Worm (Caenorhabditis elegans) whole organism, L1 larva: ENCODE data around the gene C04H5.7.

Experiments
- aha-1 ChIP-seq: fragments of 150-350 bp; optimal IDR thresholded peaks from 2 replicates; lab custom pipeline; 2014; ENCODE audit warnings: missing biosample characterization, missing genetic modification characterization
- ama-1 ChIP-seq: fragments of 150-350 bp; optimal IDR thresholded peaks from 2 replicates; lab custom pipeline; 2014
- blmp-1 ChIP-seq: fragments of 150-350 bp; optimal IDR thresholded peaks from 2 replicates; lab custom pipeline; 2014; ENCODE audit warnings: missing biosample characterization, missing genetic modification characterization
- ceh-82 ChIP-seq, 3 experiments: fragments of 150-350 bp in 1 of 3; sonication (generic microtip) in 2 of 3; optimal IDR thresholded peaks; 2 replicates each; lab custom pipeline; 2014 to 2017; ENCODE audit warnings: missing biosample characterization in 3 of 3, missing genetic modification characterization in 3 of 3
- ceh-90 ChIP-seq: sonication (generic microtip); optimal IDR thresholded peaks from 2 replicates; lab custom pipeline; 2016; ENCODE audit warnings: missing genetic modification characterization, missing compliant biosample characterization
- ces-1 ChIP-seq: fragments of 150-350 bp; optimal IDR thresholded peaks from 2 replicates; lab custom pipeline; 2014; ENCODE audit warnings: missing biosample characterization, missing genetic modification reagents, missing genetic modification characterization
- dpl-1 ChIP-seq, 3 experiments: fragments of 150-350 bp in 2 of 3; sonication (generic microtip) in 1 of 3; optimal IDR thresholded peaks; 2 replicates each; lab custom pipeline; 2014 to 2017; ENCODE audit warnings: missing biosample characterization in 3 of 3, missing genetic modification characterization in 3 of 3, missing genetic modification reagents in 3 of 3
- efl-1 ChIP-seq, 4 experiments: fragments of 150-350 bp; optimal IDR thresholded peaks in 3 of 4; peaks in 1 of 4; 1 replicate in 1 of 4; 2 replicates in 3 of 4; lab custom pipeline; 2014; ENCODE audit warnings: missing biosample characterization in 2 of 4, missing genetic modification characterization in 2 of 4, missing genetic modification reagents in 2 of 4
- egl-27 ChIP-seq, 2 experiments: fragments of 150-350 bp in 1 of 2; sonication (generic microtip); optimal IDR thresholded peaks; 3 replicates each; lab custom pipeline; 2017 to 2018; ENCODE audit warnings: missing biosample characterization in 2 of 2, missing genetic modification characterization in 2 of 2, missing genetic modification reagents in 2 of 2
- elt-2 ChIP-seq: sonication (generic microtip); optimal IDR thresholded peaks from 2 replicates; lab custom pipeline; 2016; ENCODE audit warnings: missing genetic modification characterization, mild to moderate bottlenecking, inconsistent platforms, missing compliant biosample characterization, missing genetic modification reagents
- elt-3 ChIP-seq, 6 experiments: fragments of 150-350 bp in 1 of 6; sonication (generic microtip); optimal IDR thresholded peaks; 2 replicates each; lab custom pipeline; 2017 to 2018; ENCODE audit warnings: missing biosample characterization in 6 of 6, missing genetic modification characterization in 6 of 6, inconsistent platforms in 1 of 6
- ets-5 ChIP-seq: fragments of 200-800 bp; sonication (Bioruptor generic); IDR thresholded peaks from 2 replicates; pipeline ENCODE4 v1.3.6; 2022; ENCODE audit warnings: missing genetic modification characterization, missing compliant biosample characterization
- fkh-8 ChIP-seq: sonication (generic microtip); optimal IDR thresholded peaks from 2 replicates; lab custom pipeline; 2016; ENCODE audit warnings: mild to moderate bottlenecking, missing genetic modification characterization, missing compliant biosample characterization
- fos-1 ChIP-seq: fragments of 150-350 bp; optimal IDR thresholded peaks from 2 replicates; lab custom pipeline; 2014; ENCODE audit warnings: missing biosample characterization, missing genetic modification characterization
- hlh-4 ChIP-seq: sonication (generic microtip); optimal IDR thresholded peaks from 2 replicates; lab custom pipeline; 2016; ENCODE audit warnings: mild to moderate bottlenecking, missing genetic modification characterization, missing compliant biosample characterization
- hpl-2 ChIP-seq: fragments of 150-350 bp; optimal IDR thresholded peaks from 2 replicates; lab custom pipeline; 2014; ENCODE audit warnings: missing biosample characterization, missing genetic modification reagents, missing genetic modification characterization
- irx-1 ChIP-seq: sonication (generic microtip); optimal IDR thresholded peaks from 2 replicates; lab custom pipeline; 2016; ENCODE audit warnings: missing genetic modification characterization, missing compliant biosample characterization
- lin-14 ChIP-seq: fragments of 200-800 bp; sonication (Bioruptor generic); optimal IDR thresholded peaks from 2 replicates; lab custom pipeline; 2018; ENCODE audit warnings: mild to moderate bottlenecking, missing genetic modification characterization, moderate library complexity, missing compliant biosample characterization
- lin-15B ChIP-seq: fragments of 150-350 bp; sonication (generic microtip); optimal IDR thresholded peaks from 3 replicates; lab custom pipeline; 2014; ENCODE audit warnings: missing biosample characterization, missing genetic modification characterization
- lin-35 ChIP-seq, 2 experiments: fragments of 150-350 bp; optimal IDR thresholded peaks; 2 replicates each; lab custom pipeline; 2014; ENCODE audit warnings: missing biosample characterization in 2 of 2, missing genetic modification characterization in 2 of 2, missing genetic modification reagents in 2 of 2
- lir-3 ChIP-seq: sonication (generic microtip); optimal IDR thresholded peaks from 2 replicates; lab custom pipeline; 2016; ENCODE audit warnings: mild to moderate bottlenecking, missing genetic modification characterization, moderate library complexity, missing compliant biosample characterization; ENCODE audit not compliant: poor library complexity
- lsy-2 ChIP-seq, 2 experiments: fragments of 150-350 bp; optimal IDR thresholded peaks; 2 replicates each; lab custom pipeline; 2014; ENCODE audit warnings: missing biosample characterization in 2 of 2, missing genetic modification characterization in 2 of 2
- mep-1 ChIP-seq: fragments of 150-350 bp; optimal IDR thresholded peaks from 2 replicates; lab custom pipeline; 2014; ENCODE audit warnings: missing biosample characterization, missing genetic modification characterization
- nhr-20 ChIP-seq: sonication (generic microtip); optimal IDR thresholded peaks from 2 replicates; lab custom pipeline; 2016; ENCODE audit warnings: mild to moderate bottlenecking, missing genetic modification characterization, missing compliant biosample characterization
- nhr-28 ChIP-seq: fragments of 150-350 bp; optimal IDR thresholded peaks from 2 replicates; lab custom pipeline; 2014; ENCODE audit warnings: missing biosample characterization, missing genetic modification characterization
- nhr-71 ChIP-seq: sonication (generic microtip); optimal IDR thresholded peaks from 2 replicates; lab custom pipeline; 2016; ENCODE audit warnings: mild to moderate bottlenecking, missing genetic modification characterization, moderate library complexity, missing compliant biosample characterization
- nhr-84 ChIP-seq: sonication (generic microtip); optimal IDR thresholded peaks from 2 replicates; lab custom pipeline; 2017; ENCODE audit warnings: missing biosample characterization, missing genetic modification characterization
- nhr-85 ChIP-seq: sonication (generic microtip); peaks from one replicate; lab custom pipeline; 2016; ENCODE audit warnings: missing genetic modification characterization, inconsistent platforms, missing compliant biosample characterization
- nhr-90 ChIP-seq: sonication (generic microtip); optimal IDR thresholded peaks from 2 replicates; lab custom pipeline; 2016; ENCODE audit warnings: mild to moderate bottlenecking, missing genetic modification characterization, missing compliant biosample characterization; ENCODE audit not compliant: poor library complexity
- pqm-1 ChIP-seq: sonication (generic microtip); optimal IDR thresholded peaks from 3 replicates; lab custom pipeline; 2017; ENCODE audit warnings: missing biosample characterization, missing genetic modification characterization
- rnt-1 ChIP-seq: sonication (generic microtip); optimal IDR thresholded peaks from 2 replicates; lab custom pipeline; 2016; ENCODE audit warnings: mild to moderate bottlenecking, missing genetic modification characterization, moderate library complexity, missing compliant biosample characterization
- snu-23 ChIP-seq: sonication (generic microtip); optimal IDR thresholded peaks from 2 replicates; lab custom pipeline; 2016; ENCODE audit warnings: missing genetic modification characterization, missing compliant biosample characterization
- sptf-1 ChIP-seq: fragments of 150-350 bp; optimal IDR thresholded peaks from 2 replicates; lab custom pipeline; 2014; ENCODE audit warnings: missing biosample characterization, missing genetic modification characterization
- swsn-7 ChIP-seq: sonication (generic microtip); optimal IDR thresholded peaks from 2 replicates; lab custom pipeline; 2016; ENCODE audit warnings: missing genetic modification characterization, missing compliant biosample characterization
- tlp-1 ChIP-seq: fragments of 150-350 bp; optimal IDR thresholded peaks from 2 replicates; lab custom pipeline; 2014; ENCODE audit warnings: missing biosample characterization, missing genetic modification characterization
- unc-130 ChIP-seq: fragments of 150-350 bp; optimal IDR thresholded peaks from 2 replicates; lab custom pipeline; 2017; ENCODE audit warnings: missing biosample characterization, missing genetic modification characterization, inconsistent platforms
- unc-62 ChIP-seq: fragments of 150-350 bp; optimal IDR thresholded peaks from 2 replicates; lab custom pipeline; 2014; ENCODE audit warnings: missing biosample characterization, missing genetic modification reagents, missing genetic modification characterization
- zip-4 ChIP-seq: fragments of 200-800 bp; sonication (Bioruptor generic); optimal IDR thresholded peaks from 2 replicates; lab custom pipeline; 2018; ENCODE audit warnings: mild to moderate bottlenecking, missing genetic modification characterization, moderate library complexity, missing compliant biosample characterization

Gene C04H5.7

DNA sequence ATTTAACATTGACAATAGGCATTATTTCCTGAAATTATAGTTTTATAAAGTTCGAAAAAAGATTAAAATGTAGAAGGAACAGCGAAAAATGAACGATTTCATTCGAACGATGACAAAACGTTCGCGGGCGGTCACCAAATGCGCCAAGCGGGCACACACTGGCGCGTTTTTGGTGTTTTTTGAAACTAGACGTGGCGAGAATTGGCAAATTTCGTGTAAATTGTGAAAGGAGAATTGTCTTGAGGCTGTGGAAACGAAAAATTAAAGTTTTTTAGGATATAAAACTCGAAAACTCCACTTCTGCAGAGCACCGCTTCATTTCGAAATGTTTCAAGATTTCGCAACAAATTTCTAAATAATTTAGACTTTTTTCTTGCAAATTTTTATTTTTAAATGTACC lies 49.1 kb upstream of the C04H5.7 start, which contains the start of gene usp-14 (continued):
- TF ChIP-seq lir-3 (tag; lab: Kevin White, UChicago), result peak; percentile 8
- no peak for TF ChIP-seq ceh-90 (tag; lab: Kevin White, UChicago)
- TF ChIP-seq rnt-1 (tag; lab: Kevin White, UChicago), result peak; percentile 72
- TF ChIP-seq ets-5 (GFP tag; lab: Robert Waterston, UW), result no peak
- no peak for TF ChIP-seq hpl-2 (GFP tag; lab: Kevin White, UChicago)
- no peak for TF ChIP-seq egl-27 (tag; optimal IDR thresholded peaks at IDR 0.05; lab: Kevin White, UChicago)
- peak; percentile 55 for TF ChIP-seq fkh-8 (tag; lab: Kevin White, UChicago)

DNA sequence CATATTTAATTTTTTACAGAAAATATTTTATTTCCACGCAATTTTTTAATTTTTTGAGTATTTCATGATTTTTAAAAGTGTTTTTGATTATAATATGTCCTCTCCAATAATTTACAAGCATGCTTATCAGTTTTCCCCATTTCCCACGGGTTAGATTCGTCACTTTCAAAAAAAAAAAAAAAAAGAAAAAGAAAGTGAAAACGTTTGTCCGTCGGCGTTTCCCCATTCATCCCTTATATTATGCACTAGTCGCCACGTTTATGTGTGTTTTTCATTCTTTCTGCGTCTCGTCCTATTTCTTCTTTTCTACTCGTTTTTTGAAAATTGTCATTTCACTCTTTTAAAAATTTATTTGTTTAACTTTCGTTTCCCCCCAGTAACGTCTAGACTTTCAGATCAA lies 48.3 kb upstream of the C04H5.7 start, which contains the start of gene vnut-1:
TSS of gene vnut-1 (plus strand) at position 396 of the 400 bp plus-strand sequence.
- TF ChIP-seq efl-1 (optimal IDR thresholded peaks at IDR 0.05; lab: Kevin White, UChicago), result peak; percentile 5 to 11
- peak; percentile 2 to 27 for TF ChIP-seq efl-1 (GFP tag; optimal IDR thresholded peaks at IDR 0.05 in 1 of 2; lab: Kevin White, UChicago)
- TF ChIP-seq elt-2 (tag; lab: Kevin White, UChicago), result peak; percentile 50
- TF ChIP-seq elt-3 (tag; optimal IDR thresholded peaks at IDR 0.05; lab: Kevin White, UChicago), result peak in 1 of 6 experiments; percentile 6
- no peak for TF ChIP-seq ceh-90 (tag; lab: Kevin White, UChicago)
- TF ChIP-seq lin-35 (GFP tag; optimal IDR thresholded peaks at IDR 0.05; lab: Kevin White, UChicago), result peak in 1 of 2 experiments; percentile 20
- TF ChIP-seq nhr-20, result peak; percentile 37
- TF ChIP-seq nhr-90 (tag; lab: Kevin White, UChicago), result peak; percentile 39
- no peak for TF ChIP-seq irx-1
- TF ChIP-seq pqm-1 (tag; lab: Kevin White, UChicago), result no peak
- peak in 1 of 3 experiments; percentile 7 for TF ChIP-seq ceh-82 (tag; optimal IDR thresholded peaks at IDR 0.05; lab: Kevin White, UChicago)
- TF ChIP-seq mep-1 (tag; lab: Kevin White, UChicago), result peak; percentile 54
- TF ChIP-seq dpl-1 (GFP tag; optimal IDR thresholded peaks at IDR 0.05; lab: Kevin White, UChicago), result peak in 2 of 3 experiments; percentile 10 to 27
- peak; percentile 97 for TF ChIP-seq blmp-1 (tag; lab: Kevin White, UChicago)
- peak; percentile 13 to 26 for TF ChIP-seq lsy-2 (tag; optimal IDR thresholded peaks at IDR 0.05; lab: Kevin White, UChicago)
- peak; percentile 59 for TF ChIP-seq lin-14 (GFP tag; lab: Kevin White, UChicago)
- no peak for TF ChIP-seq zip-4 (GFP tag; lab: Kevin White, UChicago)
- TF ChIP-seq ama-1 (lab: Kevin White, UChicago), result no peak
- TF ChIP-seq snu-23, result peak; percentile 36
- TF ChIP-seq nhr-71 (tag; lab: Kevin White, UChicago), result peak; percentile 52
- TF ChIP-seq nhr-28 (tag; lab: Kevin White, UChicago), result no peak
- TF ChIP-seq swsn-7 (tag; lab: Kevin White, UChicago), result peak; percentile 6
- no peak for TF ChIP-seq ces-1 (GFP tag; lab: Kevin White, UChicago)
- TF ChIP-seq nhr-85 (tag; lab: Kevin White, UChicago), result peak; percentile 72

DNA sequence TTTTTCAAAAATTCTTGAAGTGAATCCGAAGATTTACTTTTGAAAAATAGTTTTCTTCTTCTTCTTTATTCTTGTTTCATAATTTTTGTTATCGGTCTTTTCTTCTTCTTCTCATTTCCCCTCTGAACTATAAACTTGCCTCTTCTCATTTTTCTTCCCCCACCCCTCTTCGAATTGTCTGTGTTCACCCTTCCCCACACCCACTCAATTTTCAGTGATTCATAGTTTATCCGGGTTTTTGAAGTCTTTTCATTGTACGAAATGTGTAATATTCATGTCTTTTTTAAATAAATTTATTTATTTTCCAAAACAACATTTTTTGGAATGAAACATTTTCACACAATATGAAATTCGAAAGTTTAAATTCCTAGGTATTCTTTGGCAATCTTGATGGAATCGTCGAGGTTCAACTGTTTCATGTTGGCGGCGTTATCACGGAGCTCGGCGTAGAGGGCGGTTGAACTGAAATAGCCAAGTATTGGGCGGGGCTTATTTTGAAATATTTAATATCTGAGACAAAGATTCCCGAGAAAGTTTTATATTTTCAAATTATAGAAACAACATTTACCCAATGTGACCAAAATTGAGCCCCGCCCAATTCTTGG lies 45.1 kb upstream of the C04H5.7 start:
- no peak for TF ChIP-seq aha-1 (tag; lab: Kevin White, UChicago)
- TF ChIP-seq tlp-1 (tag; lab: Kevin White, UChicago), result no peak
- no peak for TF ChIP-seq unc-130 (tag; lab: Kevin White, UChicago)
- TF ChIP-seq hlh-4 (tag; lab: Kevin White, UChicago), result no peak
- TF ChIP-seq nhr-84 (tag; lab: Kevin White, UChicago), result no peak
- no peak for TF ChIP-seq fos-1 (tag; lab: Kevin White, UChicago)
- TF ChIP-seq snu-23, result no peak
- TF ChIP-seq lin-15B (tag; lab: Kevin White, UChicago), result no peak
- no peak for TF ChIP-seq nhr-90 (tag; lab: Kevin White, UChicago)
- TF ChIP-seq unc-62 (GFP tag; lab: Kevin White, UChicago), result no peak
- TF ChIP-seq nhr-28 (tag; lab: Kevin White, UChicago), result no peak
- TF ChIP-seq efl-1 (optimal IDR thresholded peaks at IDR 0.05; lab: Kevin White, UChicago), result no peak
- TF ChIP-seq efl-1 (GFP tag; optimal IDR thresholded peaks at IDR 0.05 in 1 of 2; lab: Kevin White, UChicago), result no peak
- no peak for TF ChIP-seq sptf-1 (tag; lab: Kevin White, UChicago)
